Fruit fly (Drosophila melanogaster) S2 (cell line): ENCODE data around the gene AANATL2.

Experiments
- CG8478 ChIP-seq: fragments of >200 bp; optimal IDR thresholded peaks from 2 replicates; lab custom pipeline; 2018
- CTCF ChIP-seq, 2 experiments: fragments of >200 bp; optimal IDR thresholded peaks; 2 replicates each; lab custom pipeline; 2018

Gene AANATL2

DNA sequence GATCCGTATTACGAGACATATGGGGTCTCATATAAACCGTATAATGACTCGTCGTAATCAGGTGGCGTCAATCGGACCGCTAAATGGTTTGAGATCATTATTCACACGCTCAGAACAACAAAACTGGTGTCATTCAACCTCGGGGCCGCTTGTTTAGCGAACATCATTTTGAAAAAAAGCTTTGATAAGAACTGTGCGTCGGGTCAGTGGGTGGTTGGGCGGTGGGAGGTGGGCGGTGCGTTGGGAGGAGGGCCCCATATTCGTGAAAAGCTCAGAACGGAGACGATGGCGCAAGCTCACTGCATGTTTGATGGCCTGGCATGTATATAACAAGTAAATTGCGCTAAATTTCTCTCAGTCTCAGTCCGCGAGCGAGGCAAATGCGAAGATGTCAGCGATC, at the start of gene AANATL2:
Gene AANATL2 (plus strand): TSS at position 372 of the 400 bp plus-strand sequence.
- TF ChIP-seq CTCF (optimal IDR thresholded peaks at IDR 0.05; lab: Kevin White, UChicago): no peak
- TF ChIP-seq CG8478 (lab: Kevin White, UChicago): no peak

DNA sequence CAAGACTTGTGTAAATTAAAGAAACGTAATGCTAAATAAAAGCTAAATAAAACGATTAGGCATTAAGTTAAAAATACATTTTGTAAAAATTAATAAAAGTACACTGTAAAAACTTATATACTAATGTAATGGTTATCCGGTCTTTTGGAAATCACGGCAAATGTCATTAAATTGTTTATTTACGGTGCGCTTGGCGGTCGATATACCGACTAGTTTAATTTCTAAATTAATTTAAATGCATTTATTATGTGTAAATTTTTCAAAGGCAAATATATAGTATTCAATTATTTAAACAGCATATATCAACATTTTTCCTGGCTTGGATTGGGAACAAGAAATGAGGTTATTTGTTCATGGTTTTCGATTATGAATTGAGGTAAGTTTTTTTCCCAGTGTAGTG, 44.8 kb upstream of the AANATL2 start:
- no peak for TF ChIP-seq CTCF (optimal IDR thresholded peaks at IDR 0.05; lab: Kevin White, UChicago)

DNA sequence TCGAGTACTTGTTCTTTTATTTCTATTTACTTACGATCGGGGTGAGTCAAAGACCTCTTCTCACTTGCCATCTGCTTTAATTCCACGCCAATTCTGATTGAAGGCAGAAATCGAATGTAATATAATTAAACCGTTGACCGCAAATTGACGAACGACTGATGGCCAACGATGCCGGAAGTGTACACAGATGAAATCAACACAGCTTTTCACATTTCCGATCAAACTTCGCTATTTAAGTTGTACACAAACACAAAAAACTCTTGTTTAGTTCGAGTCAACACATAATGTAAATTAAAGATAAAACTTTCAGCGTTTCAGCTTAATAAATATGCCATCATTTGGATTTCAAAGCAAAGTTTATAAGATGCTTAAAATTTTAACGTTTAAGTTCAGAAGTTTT, 44.1 kb upstream of the AANATL2 start:
- TF ChIP-seq CG8478 (lab: Kevin White, UChicago): no peak
- TF ChIP-seq CTCF (optimal IDR thresholded peaks at IDR 0.05; lab: Kevin White, UChicago): no peak

DNA sequence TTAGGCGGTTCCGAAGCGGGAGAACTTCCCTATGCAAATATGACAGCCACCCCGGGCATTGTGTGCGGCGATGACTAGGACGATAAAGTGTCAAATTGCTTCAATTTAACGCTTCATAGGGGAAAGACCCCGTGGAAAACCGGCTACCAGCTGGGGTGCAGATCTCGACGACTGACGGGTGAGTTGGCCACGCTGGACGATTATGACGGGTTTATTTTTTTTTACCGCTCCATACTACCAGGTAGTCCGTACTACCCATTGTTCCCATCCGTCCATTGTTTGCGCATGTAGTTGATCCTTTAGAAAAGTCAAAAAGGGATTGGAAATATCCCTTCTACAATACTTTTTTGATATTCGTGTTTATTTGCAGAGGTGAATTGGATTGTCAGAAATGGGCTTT, 42.2 kb upstream of the AANATL2 start:
- TF ChIP-seq CG8478 (lab: Kevin White, UChicago) (no peak), CTCF (optimal IDR thresholded peaks at IDR 0.05; lab: Kevin White, UChicago) (no peak)

DNA sequence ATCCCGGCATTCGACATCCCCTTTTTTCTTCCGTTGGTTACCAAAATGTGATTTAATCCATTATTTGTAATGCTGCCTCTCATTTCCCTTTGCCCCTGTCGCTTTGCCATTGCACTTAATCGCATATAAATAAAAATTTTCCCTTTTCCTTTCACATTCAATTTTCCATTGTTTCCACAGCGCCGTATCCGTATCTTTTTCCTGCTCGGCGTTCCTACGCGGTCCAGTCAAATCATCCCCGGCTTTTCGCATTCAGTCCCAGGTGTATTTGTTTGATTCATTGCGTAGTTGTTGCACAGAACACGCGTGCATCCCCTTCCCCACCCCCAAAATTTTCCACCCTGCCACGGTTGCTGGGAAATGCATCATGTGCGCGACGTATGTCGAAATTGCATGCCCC, 39.8 kb upstream of the AANATL2 start:
- no peak for TF ChIP-seq CG8478 (lab: Kevin White, UChicago)
- no peak for TF ChIP-seq CTCF (optimal IDR thresholded peaks at IDR 0.05; lab: Kevin White, UChicago)

DNA sequence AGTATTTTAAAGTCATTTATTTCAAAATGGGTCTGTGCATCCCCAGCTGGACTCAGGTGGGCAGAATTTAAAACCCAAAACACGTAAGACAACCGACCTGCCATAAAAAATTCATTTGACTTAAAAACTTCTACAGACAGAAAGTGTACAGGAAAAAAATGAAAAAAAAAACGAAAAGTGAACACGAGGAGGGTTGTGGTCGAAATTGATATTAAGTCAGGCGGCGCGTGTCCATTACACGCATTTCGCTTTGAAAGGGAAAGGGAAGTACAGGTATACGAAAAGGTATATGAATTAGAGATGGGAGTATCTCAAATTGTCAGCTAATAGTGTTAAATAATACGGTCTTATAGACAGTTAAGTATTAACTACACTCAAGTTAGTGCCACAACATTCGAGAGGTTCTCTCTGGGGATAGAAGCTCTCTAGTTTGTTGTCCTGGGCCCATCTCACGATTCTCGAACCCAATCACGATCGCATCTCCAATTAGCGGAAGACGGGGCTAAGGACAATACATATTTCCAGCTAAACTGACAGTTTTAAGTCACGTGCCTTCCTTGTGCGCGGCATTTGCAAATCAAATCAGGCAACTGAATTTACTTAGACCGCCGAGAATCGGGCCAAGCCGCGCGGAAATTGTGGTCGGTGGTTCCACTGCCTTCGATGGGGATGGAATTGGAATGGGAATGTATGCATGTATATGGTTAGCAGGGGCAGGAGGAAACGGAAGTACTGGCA, 36.8 kb upstream of the AANATL2 start:
- TF ChIP-seq CG8478 (lab: Kevin White, UChicago) (no peak), CTCF (optimal IDR thresholded peaks at IDR 0.05; lab: Kevin White, UChicago) (no peak)

DNA sequence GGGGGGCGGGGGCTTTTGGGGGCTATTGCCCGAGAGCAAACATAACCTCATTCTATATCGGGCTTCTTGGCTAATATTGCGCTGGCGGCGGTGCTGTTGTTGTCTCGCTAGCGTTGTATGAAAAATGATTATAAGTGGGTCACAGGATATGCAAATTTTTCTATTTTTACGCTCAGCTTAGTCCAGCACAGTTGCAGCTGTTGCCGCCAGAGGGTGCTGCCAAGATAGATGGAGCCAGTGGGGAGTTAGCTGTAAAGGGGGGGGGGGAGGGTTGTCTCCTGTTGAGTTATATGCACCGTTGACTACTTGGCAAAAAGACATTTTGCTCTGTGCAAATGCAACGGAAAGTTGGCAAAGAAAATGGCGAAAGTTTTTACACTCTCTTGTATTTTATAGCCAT, 34.7 kb upstream of the AANATL2 start:
- TF ChIP-seq CG8478 (lab: Kevin White, UChicago) (no peak), CTCF (optimal IDR thresholded peaks at IDR 0.05; lab: Kevin White, UChicago) (peak; percentile 41 to 59)

DNA sequence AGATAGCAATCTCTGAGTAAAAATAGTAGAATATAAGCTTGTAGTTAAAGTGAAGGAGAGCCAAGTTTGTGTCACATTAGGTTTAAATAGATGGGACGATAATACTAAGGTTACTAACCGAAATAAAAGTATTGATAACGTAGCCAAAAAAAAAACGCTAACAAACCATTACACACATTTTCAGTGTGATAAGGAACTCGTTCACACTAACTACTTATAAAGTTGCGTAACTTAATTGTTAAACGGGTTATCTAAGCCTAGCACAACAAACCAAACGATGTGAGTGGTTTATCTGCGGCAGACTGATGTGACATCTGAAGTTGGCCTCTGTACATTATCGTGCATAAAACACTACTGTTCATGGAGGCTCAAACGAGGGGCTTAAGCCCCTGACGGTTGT, 31.5 kb upstream of the AANATL2 start:
- TF ChIP-seq CG8478 (lab: Kevin White, UChicago) (no peak), CTCF (optimal IDR thresholded peaks at IDR 0.05; lab: Kevin White, UChicago) (no peak)

DNA sequence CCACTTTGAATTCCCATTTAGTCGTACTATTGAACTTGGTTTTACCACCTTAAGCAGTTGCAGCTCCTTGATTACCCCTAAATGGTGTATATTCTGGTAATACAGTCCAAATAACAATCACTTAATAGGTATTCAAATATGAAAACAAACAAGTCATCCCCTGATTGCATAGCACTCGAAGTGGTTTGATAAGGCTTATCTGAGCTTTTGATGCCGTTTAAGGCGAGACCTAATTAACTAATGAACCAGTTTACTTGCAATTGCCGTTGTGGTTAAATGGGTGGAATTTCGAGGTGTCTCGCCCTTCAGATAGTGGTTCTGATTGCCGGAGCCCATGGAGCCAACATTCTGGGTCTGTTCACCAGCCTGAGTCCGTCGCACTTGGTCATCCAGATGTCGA, 30.9 kb upstream of the AANATL2 start, which contains the start of gene Ugt37B1:
Gene Ugt37B1 (plus strand): TSS at position 246 of the 400 bp plus-strand sequence.
- TF ChIP-seq CTCF (optimal IDR thresholded peaks at IDR 0.05; lab: Kevin White, UChicago) (no peak), CG8478 (lab: Kevin White, UChicago) (no peak)

DNA sequence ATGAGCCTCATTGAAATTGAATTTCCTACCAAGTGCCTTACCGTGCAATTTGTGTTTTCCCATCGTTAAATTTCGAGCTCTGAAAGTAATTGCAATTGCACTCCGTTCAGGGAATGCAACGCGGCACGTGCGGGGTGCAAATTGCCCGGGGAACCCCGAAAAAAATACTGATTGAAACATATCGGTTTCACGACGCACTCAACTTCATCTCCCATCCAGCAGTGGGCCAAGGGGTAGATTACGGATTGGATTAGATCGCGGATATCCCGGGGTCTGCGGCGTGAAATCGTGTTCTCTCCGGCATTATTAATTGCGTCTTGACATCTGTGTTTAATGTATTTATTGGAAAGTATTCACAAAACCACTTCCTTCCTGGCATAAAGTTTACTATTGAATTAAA, 27.1 kb upstream of the AANATL2 start:
- TF ChIP-seq CTCF (optimal IDR thresholded peaks at IDR 0.05; lab: Kevin White, UChicago) (no peak), CG8478 (lab: Kevin White, UChicago) (no peak)

DNA sequence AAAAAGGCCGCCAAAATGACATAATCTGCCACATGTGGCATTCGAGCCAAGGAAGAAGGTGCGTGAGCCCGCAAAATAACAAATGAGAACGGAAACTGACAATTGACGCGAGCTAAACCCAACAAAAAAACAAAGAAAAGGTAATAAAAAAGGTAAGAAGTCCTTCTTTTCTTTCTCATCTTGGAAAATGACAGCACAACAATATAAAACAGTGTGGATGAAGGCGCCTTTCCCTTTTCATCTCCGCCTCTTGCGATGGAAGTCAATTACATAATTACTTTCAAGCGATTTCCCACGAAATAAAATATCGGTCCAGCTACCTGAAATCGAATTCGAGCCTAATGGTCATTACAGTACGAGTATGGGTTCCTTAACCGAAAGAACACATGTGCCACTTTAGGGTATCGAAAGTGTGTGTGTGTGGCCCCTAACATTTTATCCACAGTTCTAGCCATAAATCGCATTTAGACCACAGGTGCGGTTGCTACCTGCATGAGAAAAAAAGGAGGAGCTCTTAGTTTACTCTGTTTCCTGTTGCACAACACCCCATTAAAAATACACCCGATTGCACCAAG, 26.4 kb upstream of the AANATL2 start:
- TF ChIP-seq CG8478 (lab: Kevin White, UChicago) (no peak), CTCF (optimal IDR thresholded peaks at IDR 0.05; lab: Kevin White, UChicago) (no peak)

DNA sequence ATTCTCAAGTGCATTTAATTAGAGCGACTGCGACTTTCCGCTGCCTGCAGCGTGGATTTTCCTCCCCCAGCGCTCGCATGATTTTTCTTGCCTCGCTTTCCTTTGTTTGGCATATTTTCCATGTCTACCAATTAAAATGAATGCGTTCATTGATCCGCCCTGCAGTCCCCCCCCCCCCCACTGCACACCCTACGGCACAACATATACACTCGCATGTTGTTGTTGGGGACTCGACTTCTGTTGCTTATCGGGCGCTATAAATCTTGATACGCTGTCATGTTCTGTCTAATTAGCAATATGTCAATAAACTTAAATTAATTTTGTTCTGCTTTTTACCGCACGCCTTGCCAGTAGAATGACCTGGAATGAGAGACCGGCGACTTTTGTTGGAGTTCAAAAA, 19.2 kb upstream of the AANATL2 start:
- no peak for TF ChIP-seq CTCF (optimal IDR thresholded peaks at IDR 0.05; lab: Kevin White, UChicago)
- no peak for TF ChIP-seq CG8478 (lab: Kevin White, UChicago)

DNA sequence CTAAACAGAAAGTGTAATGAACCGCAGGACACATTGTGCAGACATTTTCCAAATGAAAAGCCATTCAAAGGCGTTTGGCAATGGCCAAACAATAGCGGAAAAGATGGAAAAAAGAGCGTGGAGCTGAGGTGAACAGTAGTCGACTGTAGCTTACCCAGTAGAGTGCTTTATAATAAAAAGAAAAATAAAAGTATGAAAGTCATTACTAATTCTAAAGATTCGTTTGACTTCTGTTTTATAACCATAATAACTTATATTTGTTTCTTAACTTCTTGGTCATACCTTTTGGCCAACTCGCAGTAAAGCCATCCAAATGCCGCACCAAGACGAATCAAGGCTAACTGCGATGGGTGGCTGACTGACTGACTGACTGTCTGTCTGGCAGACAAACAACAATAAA, 16.4 kb upstream of the AANATL2 start:
- TF ChIP-seq CG8478 (lab: Kevin White, UChicago) (no peak), CTCF (optimal IDR thresholded peaks at IDR 0.05; lab: Kevin White, UChicago) (no peak)

DNA sequence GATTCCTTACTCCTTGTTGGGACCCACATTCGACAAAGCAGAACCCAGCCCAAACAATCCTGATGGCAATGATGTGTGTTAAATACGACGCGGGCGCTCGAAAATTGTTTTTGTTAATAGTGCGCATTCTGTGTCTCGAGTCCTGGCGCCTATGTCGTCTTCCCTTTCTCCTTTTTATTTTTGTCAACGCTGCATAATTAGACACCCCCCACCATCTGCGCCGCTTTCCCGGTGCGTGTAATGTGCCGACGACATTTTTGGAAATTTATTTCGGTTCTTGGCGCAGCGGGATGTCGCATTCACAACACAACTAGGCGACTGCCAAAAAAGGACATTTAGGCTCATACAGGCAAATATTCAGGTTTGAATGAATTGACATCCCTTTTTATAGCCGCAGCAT, 14.6 kb upstream of the AANATL2 start:
- TF ChIP-seq CG8478 (lab: Kevin White, UChicago) (no peak), CTCF (optimal IDR thresholded peaks at IDR 0.05; lab: Kevin White, UChicago) (no peak)

DNA sequence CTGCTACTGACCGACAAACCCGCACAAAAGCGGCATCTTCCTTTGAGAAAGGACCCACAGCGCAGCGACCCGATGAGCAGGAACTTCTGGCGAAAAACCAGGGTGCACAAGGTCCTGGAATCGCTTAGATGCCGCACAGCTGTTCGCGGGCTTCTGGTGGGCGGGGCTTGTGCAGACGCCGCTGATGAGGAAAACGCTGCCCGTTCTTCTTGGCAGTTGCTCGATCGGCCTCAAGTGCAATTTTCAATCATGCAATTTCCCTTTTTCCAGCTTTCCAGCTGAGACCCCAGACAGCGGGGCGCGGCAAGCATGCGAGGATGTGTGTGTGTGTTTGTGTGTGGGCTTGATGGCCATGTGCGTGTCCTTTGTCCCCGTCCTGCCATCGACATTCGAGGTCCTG, 13.6 kb upstream of the AANATL2 start:
- TF ChIP-seq CTCF (optimal IDR thresholded peaks at IDR 0.05; lab: Kevin White, UChicago): no peak
- no peak for TF ChIP-seq CG8478 (lab: Kevin White, UChicago)

DNA sequence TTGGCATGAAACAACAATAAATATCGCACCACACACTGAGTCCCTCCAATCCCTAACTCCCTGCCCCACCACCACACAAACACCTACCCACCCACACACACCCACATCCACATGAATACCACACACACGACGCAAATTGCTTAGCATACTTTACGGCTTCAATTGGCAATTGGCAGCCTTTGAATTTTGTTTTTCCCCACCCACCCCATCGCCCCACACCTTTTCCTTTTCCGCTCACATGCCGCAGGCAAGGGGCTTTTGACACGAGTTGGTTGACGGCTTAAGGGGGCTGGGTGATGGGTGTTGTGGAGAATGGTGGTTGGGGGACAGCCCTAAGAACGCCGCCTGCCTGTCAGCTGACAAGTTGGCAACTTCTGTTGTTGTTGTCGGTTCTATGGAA, 6.2 kb upstream of the AANATL2 start:
- TF ChIP-seq CTCF (optimal IDR thresholded peaks at IDR 0.05; lab: Kevin White, UChicago) (no peak), CG8478 (lab: Kevin White, UChicago) (no peak)
